Worm (Caenorhabditis elegans): Measurements from ENCODE around the gene F54C9.14.

The F54C9.14 gene

DNA sequence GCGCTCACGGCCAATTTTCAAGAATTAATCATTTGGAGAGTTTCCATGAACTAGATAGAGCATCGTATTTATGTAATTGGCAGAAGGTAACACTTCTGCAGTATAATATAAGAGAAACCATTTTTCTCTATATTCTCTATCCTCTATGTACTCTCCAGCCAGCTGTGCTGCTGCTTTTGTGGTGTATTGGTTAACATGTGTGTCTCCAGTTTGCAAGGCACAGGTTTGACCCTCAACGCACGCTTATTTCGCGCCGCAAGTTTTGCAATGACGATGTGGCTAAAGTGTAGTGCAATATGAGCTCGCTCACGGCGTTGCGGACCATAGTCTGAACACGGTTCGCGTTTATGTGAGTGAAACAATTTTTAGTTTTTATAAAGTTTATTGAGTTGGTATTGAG lies 15.1 kb upstream of the F54C9.14 start:
- TF ChIP-seq crh-2 (tag; optimal IDR thresholded peaks at IDR 0.05) (peak; percentile 48), gmeb-1 (tag; optimal IDR thresholded peaks at IDR 0.05) (no peak), sma-9 (GFP tag; optimal IDR thresholded peaks at IDR 0.05) (peak; percentile 71), sma-9 (tag; optimal IDR thresholded peaks at IDR 0.05) (no peak), egl-27 (tag; optimal IDR thresholded peaks at IDR 0.05) (peak; percentile 18), sma-3 (GFP tag; optimal IDR thresholded peaks at IDR 0.05) (no peak), ceh-16 (tag; optimal IDR thresholded peaks at IDR 0.05) (no peak), lsy-2 (tag; optimal IDR thresholded peaks at IDR 0.05) (peak in 1 of 2 experiments; percentile 30), unc-39 (tag; optimal IDR thresholded peaks at IDR 0.05) (no peak), fos-1 (tag; optimal IDR thresholded peaks at IDR 0.05) (peak; percentile 82), unc-55 (GFP tag; optimal IDR thresholded peaks at IDR 0.05) (peak; percentile 12), mdl-1 (tag; optimal IDR thresholded peaks at IDR 0.05) (no peak), lin-11 (tag; optimal IDR thresholded peaks at IDR 0.05) (peak; percentile 30), ceh-82 (tag; optimal IDR thresholded peaks at IDR 0.05) (no peak), zag-1 (tag; optimal IDR thresholded peaks at IDR 0.05) (peak; percentile 11), nhr-6 (tag; optimal IDR thresholded peaks at IDR 0.05) (no peak), C34F6.9 (tag; optimal IDR thresholded peaks at IDR 0.05) (peak; percentile 31), ZK546.5 (tag; optimal IDR thresholded peaks at IDR 0.05) (no peak), nhr-237 (tag; optimal IDR thresholded peaks at IDR 0.05) (no peak), unc-62 (GFP tag; optimal IDR thresholded peaks at IDR 0.05) (no peak), mab-5 (tag; optimal IDR thresholded peaks at IDR 0.05) (peak; percentile 3), nhr-12 (tag; optimal IDR thresholded peaks at IDR 0.05) (no peak), nhr-129 (tag; optimal IDR thresholded peaks at IDR 0.05) (peak; percentile 79), sem-4 (tag; optimal IDR thresholded peaks at IDR 0.05) (peak; percentile 6), aly-2 (tag; optimal IDR thresholded peaks at IDR 0.05) (no peak), Y55F3AM.14 (GFP tag; optimal IDR thresholded peaks at IDR 0.05) (no peak), nhr-21 (tag; optimal IDR thresholded peaks at IDR 0.05) (peak; percentile 45), ama-1 (optimal IDR thresholded peaks at IDR 0.05) (no peak), lin-39 (tag; optimal IDR thresholded peaks at IDR 0.05) (no peak), lin-13 (GFP tag; optimal IDR thresholded peaks at IDR 0.05) (peak; percentile 40), snpc-4 (tag; optimal IDR thresholded peaks at IDR 0.05) (no peak), F13H6.1 (tag; optimal IDR thresholded peaks at IDR 0.05) (peak; percentile 68), peb-1 (tag; optimal IDR thresholded peaks at IDR 0.05) (no peak)

DNA sequence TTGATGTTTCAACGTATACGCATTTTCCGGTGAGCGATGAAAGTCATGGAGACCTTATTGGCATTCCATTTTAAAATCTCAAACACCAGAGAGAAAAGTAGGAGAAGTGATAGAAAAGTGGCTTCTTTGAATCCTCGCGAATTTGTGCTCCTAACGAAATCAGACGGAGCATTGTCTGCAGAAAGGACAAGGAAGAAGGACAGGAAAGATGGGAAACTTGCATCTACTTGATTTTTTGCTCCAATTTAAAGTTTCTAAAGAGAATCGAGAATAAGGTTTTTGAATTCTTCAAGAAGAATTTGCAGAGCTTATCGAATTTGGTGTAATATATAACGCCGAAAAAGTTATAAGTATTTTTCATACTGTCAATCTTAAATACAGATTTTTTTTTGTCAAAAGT lies 11.0 kb upstream of the F54C9.14 start:
- no peak for TF ChIP-seq ztf-4 (tag; optimal IDR thresholded peaks at IDR 0.05)
- TF ChIP-seq nhr-21 (tag; optimal IDR thresholded peaks at IDR 0.05), result no peak
- TF ChIP-seq lsy-2 (tag; optimal IDR thresholded peaks at IDR 0.05), result no peak
- TF ChIP-seq nhr-129 (tag; optimal IDR thresholded peaks at IDR 0.05), result no peak
- no peak for TF ChIP-seq lin-11 (tag; optimal IDR thresholded peaks at IDR 0.05)

ce11 chrII:8554568-8554967 lies 7.5 kb upstream of the F54C9.14 start:
- TF ChIP-seq crh-2 (tag; optimal IDR thresholded peaks at IDR 0.05) (no peak), elt-1 (tag; optimal IDR thresholded peaks at IDR 0.05) (no peak), nhr-21 (tag; optimal IDR thresholded peaks at IDR 0.05) (no peak), nhr-10 (tag; optimal IDR thresholded peaks at IDR 0.05) (no peak)

- TF ChIP-seq mbf-1 (tag; optimal IDR thresholded peaks at IDR 0.05), result no peak
- TF ChIP-seq snpc-4 (tag; optimal IDR thresholded peaks at IDR 0.05), result no peak
- no peak for TF ChIP-seq gmeb-1 (tag; optimal IDR thresholded peaks at IDR 0.05)
- no peak for TF ChIP-seq mab-5 (tag; optimal IDR thresholded peaks at IDR 0.05)
- TF ChIP-seq zag-1 (tag; optimal IDR thresholded peaks at IDR 0.05), result no peak
- TF ChIP-seq unc-39 (tag; optimal IDR thresholded peaks at IDR 0.05), result no peak
- no peak for TF ChIP-seq C34F6.9 (tag; optimal IDR thresholded peaks at IDR 0.05)
- TF ChIP-seq nhr-25 (tag; optimal IDR thresholded peaks at IDR 0.05), result no peak
- no peak for TF ChIP-seq unc-62 (GFP tag; optimal IDR thresholded peaks at IDR 0.05)
- TF ChIP-seq F13H6.1 (tag; optimal IDR thresholded peaks at IDR 0.05), result no peak
- no peak for TF ChIP-seq nhr-6 (tag; optimal IDR thresholded peaks at IDR 0.05)
Observed at ce11 chrII:8556166-8556565, 5.9 kb upstream of the F54C9.14 start, which contains the start of gene glb-27. Gene glb-27 (minus strand): TSS chrII:8556266.
